Fruit fly (Drosophila melanogaster) whole organism, prepupa: ENCODE measurements around the gene CG13137.
A peak's percentile ranks its signal among the peaks of the same experiment; 100 is the strongest.

ENCODE experiments used
- Blimp-1 ChIP-seq: fragments of 200-800 bp; sonication (Bioruptor generic); optimal IDR thresholded peaks from 3 replicates; lab custom pipeline; 2017; ENCODE audit warnings: missing biosample characterization, missing genetic modification characterization, mild to moderate bottlenecking, moderate library complexity, missing genetic modification reagents
- CG10631 ChIP-seq: fragments of 200-800 bp; sonication (Bioruptor generic); optimal IDR thresholded peaks from 2 replicates; lab custom pipeline; 2016; ENCODE audit warnings: missing biosample characterization, missing genetic modification characterization
- CG11294 ChIP-seq: fragments of 200-800 bp; sonication (Bioruptor generic); IDR thresholded peaks from 2 replicates; pipeline ENCODE4 v1.3.6; 2022; ENCODE audit warnings: missing biosample characterization, missing genetic modification characterization
- CG11762 ChIP-seq: fragments of 200-800 bp; sonication (Bioruptor generic); optimal IDR thresholded peaks from 3 replicates; lab custom pipeline; 2016; ENCODE audit warnings: missing biosample characterization, missing genetic modification characterization; ENCODE audit not compliant: insufficient read depth
- CG11902 ChIP-seq: fragments of 200-800 bp; sonication (Bioruptor generic); optimal IDR thresholded peaks from 3 replicates; lab custom pipeline; 2016; ENCODE audit warnings: missing biosample characterization, missing genetic modification characterization
- CG15336 ChIP-seq: fragments of 200-800 bp; sonication (Bioruptor generic); IDR thresholded peaks from 2 replicates; pipeline ENCODE4 v1.3.6; 2022; ENCODE audit warnings: missing biosample characterization, missing genetic modification characterization
- CG32006 ChIP-seq: fragments of 200-800 bp; sonication (Bioruptor generic); optimal IDR thresholded peaks from 3 replicates; lab custom pipeline; 2017; ENCODE audit warnings: missing biosample characterization, mild to moderate bottlenecking, missing genetic modification characterization
- CG34406 ChIP-seq: fragments of 200-800 bp; sonication (Bioruptor generic); optimal IDR thresholded peaks from 3 replicates; lab custom pipeline; 2016; ENCODE audit warnings: missing biosample characterization, missing genetic modification characterization
- CG3919 ChIP-seq: fragments of 200-800 bp; sonication (Bioruptor generic); optimal IDR thresholded peaks from 3 replicates; lab custom pipeline; 2016; ENCODE audit warnings: missing biosample characterization, missing genetic modification characterization
- CG4318 ChIP-seq: fragments of 200-800 bp; sonication (Bioruptor generic); optimal IDR thresholded peaks from 3 replicates; lab custom pipeline; 2017; ENCODE audit warnings: missing biosample characterization, mild to moderate bottlenecking, missing genetic modification characterization
- CG6792 ChIP-seq: fragments of 200-800 bp; sonication (Bioruptor generic); optimal IDR thresholded peaks from 3 replicates; lab custom pipeline; 2016; ENCODE audit warnings: missing biosample characterization, missing genetic modification characterization
- CG6808 ChIP-seq: fragments of 200-800 bp; sonication (Bioruptor generic); optimal IDR thresholded peaks from 3 replicates; lab custom pipeline; 2017; ENCODE audit warnings: missing biosample characterization, missing genetic modification characterization, mild to moderate bottlenecking, moderate library complexity, missing genetic modification reagents
- CG6854 ChIP-seq: fragments of 200-800 bp; sonication (Bioruptor generic); optimal IDR thresholded peaks from 2 replicates; lab custom pipeline; 2017; ENCODE audit warnings: missing biosample characterization, mild to moderate bottlenecking, missing genetic modification characterization
- CG7368 ChIP-seq: fragments of 200-800 bp; sonication (Bioruptor generic); optimal IDR thresholded peaks from 3 replicates; lab custom pipeline; 2016; ENCODE audit warnings: missing biosample characterization, missing genetic modification characterization
- CG8119 ChIP-seq: fragments of 200-800 bp; sonication (Bioruptor generic); IDR thresholded peaks from 3 replicates; pipeline ENCODE4 v1.3.6; 2022; ENCODE audit warnings: missing biosample characterization, missing genetic modification characterization
- CG8319 ChIP-seq: fragments of 200-800 bp; sonication (Bioruptor generic); optimal IDR thresholded peaks from 3 replicates; lab custom pipeline; 2016; ENCODE audit warnings: missing biosample characterization, missing genetic modification characterization
- CG9139 ChIP-seq: fragments of 200-800 bp; sonication (Bioruptor generic); optimal IDR thresholded peaks from 3 replicates; lab custom pipeline; 2017; ENCODE audit warnings: missing biosample characterization, mild to moderate bottlenecking, missing genetic modification characterization
- Eip75B ChIP-seq: fragments of 200-800 bp; sonication (Bioruptor generic); optimal IDR thresholded peaks from 3 replicates; lab custom pipeline; 2016; ENCODE audit warnings: missing biosample characterization, missing genetic modification characterization
- Eip78C ChIP-seq: fragments of 200-800 bp; sonication (Bioruptor generic); peaks from one replicate; lab custom pipeline; 2016; ENCODE audit warnings: missing biosample characterization, missing genetic modification characterization
- Eip93F ChIP-seq: fragments of 200-800 bp; sonication (Bioruptor generic); optimal IDR thresholded peaks from 2 replicates; lab custom pipeline; 2016; ENCODE audit warnings: missing biosample characterization, mild to moderate bottlenecking, missing genetic modification characterization
- Ets21C ChIP-seq: fragments of 200-800 bp; sonication (Bioruptor generic); optimal IDR thresholded peaks from 3 replicates; lab custom pipeline; 2016; ENCODE audit warnings: missing biosample characterization, missing genetic modification characterization
- Hr39 ChIP-seq: fragments of 200-800 bp; sonication (Bioruptor generic); optimal IDR thresholded peaks from 2 replicates; lab custom pipeline; 2016; ENCODE audit warnings: missing biosample characterization, missing genetic modification characterization
- Hr4 ChIP-seq: fragments of 200-800 bp; sonication (Bioruptor generic); optimal IDR thresholded peaks from 3 replicates; lab custom pipeline; 2016; ENCODE audit warnings: missing biosample characterization, missing genetic modification characterization
- Lpt ChIP-seq: fragments of 200-800 bp; sonication (Bioruptor generic); optimal IDR thresholded peaks from 3 replicates; lab custom pipeline; 2016; ENCODE audit warnings: missing biosample characterization, missing genetic modification characterization
- Met ChIP-seq: fragments of 200-800 bp; sonication (Bioruptor generic); optimal IDR thresholded peaks from 3 replicates; lab custom pipeline; 2016; ENCODE audit warnings: missing biosample characterization, missing genetic modification characterization
- Sox14 ChIP-seq: fragments of 200-800 bp; sonication (Bioruptor generic); optimal IDR thresholded peaks from 3 replicates; lab custom pipeline; 2016; ENCODE audit warnings: missing biosample characterization, missing genetic modification characterization
- achi ChIP-seq: fragments of 200-800 bp; sonication (Bioruptor generic); optimal IDR thresholded peaks from 3 replicates; lab custom pipeline; 2016; ENCODE audit warnings: missing biosample characterization, missing genetic modification characterization
- acj6 ChIP-seq: fragments of 200-800 bp; sonication (Bioruptor generic); optimal IDR thresholded peaks from 3 replicates; lab custom pipeline; 2016; ENCODE audit warnings: missing biosample characterization, missing genetic modification characterization
- cyc ChIP-seq: fragments of 200-800 bp; sonication (Bioruptor generic); optimal IDR thresholded peaks from 3 replicates; lab custom pipeline; 2016; ENCODE audit warnings: missing biosample characterization, missing genetic modification characterization
- dac ChIP-seq: fragments of 200-800 bp; sonication (Bioruptor generic); optimal IDR thresholded peaks from 2 replicates; lab custom pipeline; 2017; ENCODE audit warnings: missing biosample characterization, mild to moderate bottlenecking, missing genetic modification characterization
- dsx ChIP-seq: fragments of 200-800 bp; optimal IDR thresholded peaks from 3 replicates; lab custom pipeline; 2019; ENCODE audit warnings: missing biosample characterization, mild to moderate bottlenecking, missing genetic modification characterization, moderate library complexity; ENCODE audit not compliant: poor library complexity, severe bottlenecking
- eg ChIP-seq: fragments of 200-800 bp; sonication (Bioruptor generic); IDR thresholded peaks from 3 replicates; pipeline ENCODE4 v1.3.6; 2022; ENCODE audit warnings: missing biosample characterization, missing genetic modification characterization
- esn ChIP-seq: fragments of 200-800 bp; sonication (Bioruptor generic); optimal IDR thresholded peaks from 2 replicates; lab custom pipeline; 2016; ENCODE audit warnings: missing biosample characterization, mild to moderate bottlenecking, missing genetic modification characterization, moderate library complexity
- fd59A ChIP-seq: fragments of 200-800 bp; sonication (Bioruptor generic); optimal IDR thresholded peaks from 2 replicates; lab custom pipeline; 2017; ENCODE audit warnings: missing biosample characterization, mild to moderate bottlenecking, missing genetic modification characterization, missing genetic modification reagents
- fkh ChIP-seq: fragments of 200-800 bp; sonication (Bioruptor generic); optimal IDR thresholded peaks from 3 replicates; lab custom pipeline; 2017; ENCODE audit warnings: missing biosample characterization, mild to moderate bottlenecking, missing genetic modification characterization, moderate library complexity
- lz ChIP-seq: fragments of 200-800 bp; sonication (Bioruptor generic); optimal IDR thresholded peaks from 3 replicates; lab custom pipeline; 2016; ENCODE audit warnings: missing biosample characterization, missing genetic modification characterization
- salr ChIP-seq, 2 experiments: fragments of 200-800 bp; sonication (Bioruptor generic); optimal IDR thresholded peaks; 3 replicates each; lab custom pipeline; 2016 to 2018; ENCODE audit warnings: missing biosample characterization in 2 of 2, missing genetic modification characterization in 2 of 2, mild to moderate bottlenecking in 1 of 2
- spab ChIP-seq: fragments of 200-800 bp; sonication (Bioruptor generic); optimal IDR thresholded peaks from 2 replicates; lab custom pipeline; 2017; ENCODE audit warnings: missing biosample characterization, mild to moderate bottlenecking, missing genetic modification characterization, missing genetic modification reagents
- ss ChIP-seq, 2 experiments: fragments of 200-800 bp; sonication (Bioruptor generic); optimal IDR thresholded peaks; 2 replicates in 1 of 2; 3 replicates in 1 of 2; lab custom pipeline; 2017 to 2018; ENCODE audit warnings: mild to moderate bottlenecking in 2 of 2, missing biosample characterization in 2 of 2, missing genetic modification characterization in 2 of 2, moderate library complexity in 1 of 2
- svp ChIP-seq: fragments of 200-800 bp; sonication (Bioruptor generic); peaks from one replicate; lab custom pipeline; 2016; ENCODE audit warnings: missing biosample characterization, missing genetic modification characterization
- topi ChIP-seq: fragments of 200-800 bp; sonication (Bioruptor generic); optimal IDR thresholded peaks from 3 replicates; lab custom pipeline; 2016; ENCODE audit warnings: missing biosample characterization, missing genetic modification characterization
- vri ChIP-seq: fragments of 200-800 bp; sonication (Bioruptor generic); optimal IDR thresholded peaks from 3 replicates; lab custom pipeline; 2016; ENCODE audit warnings: missing biosample characterization, mild to moderate bottlenecking, missing genetic modification characterization

Gene CG13137

DNA sequence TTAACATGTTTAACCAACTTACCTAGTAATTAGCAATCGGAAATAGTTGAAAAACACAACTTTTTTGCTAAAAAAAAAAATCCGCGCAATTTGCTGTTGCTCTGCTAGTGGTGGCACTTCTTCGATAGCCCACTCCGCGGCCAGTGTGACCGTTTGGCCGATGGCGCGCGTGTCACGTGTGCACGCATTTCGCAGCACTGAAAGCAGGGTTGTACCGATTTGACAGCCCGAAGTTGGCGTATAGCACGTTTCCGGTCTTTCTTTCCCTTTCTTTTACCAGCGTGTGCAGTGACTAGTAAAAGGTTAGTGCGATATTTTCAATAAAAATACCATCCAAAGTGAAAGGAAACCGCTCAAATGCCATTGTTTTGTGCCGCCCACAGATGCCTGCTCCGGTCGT, 28.3 kb downstream of the CG13137 start, which contains the start of the genes Ripalpha and RpL7 (continued):
- peak; percentile 93 for TF ChIP-seq Hr39 (GFP tag; lab: Kevin White, UChicago)
- TF ChIP-seq CG11902 (GFP tag; lab: Kevin White, UChicago): peak; percentile 76
- TF ChIP-seq achi (GFP tag; lab: Kevin White, UChicago): peak; percentile 100
- peak; percentile 96; the same call in 2 of the 3 replicates for TF ChIP-seq eg (GFP tag; lab: Robert Waterston, UW)
- TF ChIP-seq Hr4 (GFP tag; lab: Kevin White, UChicago): peak; percentile 76
- TF ChIP-seq CG6854: peak; percentile 93
- peak; percentile 86 for TF ChIP-seq CG11762 (GFP tag; lab: Kevin White, UChicago)
- TF ChIP-seq CG11294 (GFP tag; lab: Robert Waterston, UW): no peak; the same call in 1 of the 2 replicates
- TF ChIP-seq salr (GFP tag; optimal IDR thresholded peaks at IDR 0.05; lab: Kevin White, UChicago): peak; percentile 59 to 95
- TF ChIP-seq CG7368 (GFP tag; lab: Kevin White, UChicago): peak; percentile 93
- TF ChIP-seq Eip93F: no peak
- no peak for TF ChIP-seq CG32006 (GFP tag; lab: Kevin White, UChicago)
- no peak for TF ChIP-seq spab (GFP tag; lab: Kevin White, UChicago)
- TF ChIP-seq vri (GFP tag; lab: Kevin White, UChicago): peak; percentile 98
- peak; percentile 68; the same call in 1 of the 2 replicates for TF ChIP-seq CG15336 (GFP tag; lab: Robert Waterston, UW)
- peak; percentile 75 for TF ChIP-seq fd59A
- TF ChIP-seq dac (GFP tag; lab: Kevin White, UChicago): peak; percentile 92
- peak; percentile 78 for TF ChIP-seq Lpt
- TF ChIP-seq esn: peak; percentile 97
- TF ChIP-seq lz (GFP tag; lab: Kevin White, UChicago): peak; percentile 97
- peak; percentile 86 for TF ChIP-seq CG10631 (GFP tag; lab: Kevin White, UChicago)
- TF ChIP-seq Eip75B: peak; percentile 86

DNA sequence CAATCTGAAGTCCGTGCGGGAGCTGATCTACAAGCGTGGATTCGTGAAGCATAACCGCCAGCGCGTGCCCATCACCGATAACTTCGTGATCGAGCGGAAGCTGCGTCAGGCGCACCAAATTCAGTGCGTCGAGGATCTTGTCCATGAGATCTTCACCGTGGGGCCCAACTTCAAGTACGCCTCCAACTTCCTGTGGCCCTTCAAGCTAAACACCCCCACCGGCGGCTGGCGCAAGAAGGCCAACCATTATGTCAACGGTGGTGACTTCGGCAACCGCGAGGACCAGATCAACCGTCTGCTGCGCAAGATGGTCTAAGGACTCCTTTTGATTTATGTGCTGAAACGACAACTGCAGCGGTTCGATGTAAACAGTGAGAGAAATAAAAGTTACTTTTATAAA, 29.2 kb downstream of the CG13137 start:
- no peak for TF ChIP-seq Ets21C (GFP tag; lab: Kevin White, UChicago)
- no peak for TF ChIP-seq CG3919 (GFP tag; lab: Kevin White, UChicago)
- TF ChIP-seq salr (GFP tag; optimal IDR thresholded peaks at IDR 0.05; lab: Kevin White, UChicago): no peak
- TF ChIP-seq, all 60 proteins: peak for 0

DNA sequence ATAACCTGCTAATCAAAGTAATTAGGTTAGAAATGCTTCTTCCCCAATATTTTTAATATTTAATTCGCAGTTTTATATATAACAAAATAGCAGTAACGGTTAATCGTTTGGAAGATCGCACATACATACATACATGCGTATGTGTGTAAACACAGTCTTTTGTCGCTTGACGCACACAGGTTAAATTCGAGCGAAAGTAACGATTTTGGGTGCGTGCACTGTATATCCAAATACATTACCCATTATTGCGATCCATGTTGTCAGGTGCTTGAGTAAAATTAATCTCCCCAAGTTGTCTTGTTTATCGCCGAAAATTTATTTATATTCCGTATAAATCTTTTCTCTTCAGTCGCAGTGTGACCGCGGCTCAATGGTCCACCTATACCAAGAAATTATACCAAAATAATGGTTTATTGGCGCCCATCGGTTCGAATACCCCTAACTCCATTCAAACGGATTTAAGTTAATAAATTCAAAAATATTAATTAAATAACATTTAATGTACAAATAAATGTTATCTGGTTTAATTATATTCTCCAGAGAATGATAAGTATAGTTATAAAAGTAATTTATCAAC, 31.5 kb downstream of the CG13137 start, which contains the start of gene CG34159:
Gene CG34159 (minus strand): TSS at position 385 of the 577 bp plus-strand sequence.
- TF ChIP-seq acj6 (GFP tag; lab: Kevin White, UChicago): no peak
- no peak for TF ChIP-seq CG7368 (GFP tag; lab: Kevin White, UChicago)
- TF ChIP-seq Blimp-1: no peak
- peak; percentile 17 for TF ChIP-seq CG6854
- no peak for TF ChIP-seq svp (GFP tag; lab: Kevin White, UChicago)
- TF ChIP-seq Eip75B: no peak
- no peak for TF ChIP-seq Lpt
- no peak for TF ChIP-seq cyc (GFP tag; lab: Kevin White, UChicago)
- TF ChIP-seq dsx (GFP tag; lab: Kevin White, UChicago): no peak
- no peak for TF ChIP-seq CG9139
- TF ChIP-seq Ets21C (GFP tag; lab: Kevin White, UChicago): no peak
- no peak for TF ChIP-seq CG6808 (GFP tag; lab: Kevin White, UChicago)
- TF ChIP-seq lz (GFP tag; lab: Kevin White, UChicago): no peak
- TF ChIP-seq achi (GFP tag; lab: Kevin White, UChicago): no peak
- no peak for TF ChIP-seq eg (GFP tag; lab: Robert Waterston, UW)
- TF ChIP-seq CG34406 (GFP tag; lab: Kevin White, UChicago): no peak
- TF ChIP-seq CG8119: no peak
- peak; percentile 27 for TF ChIP-seq Eip78C
- no peak for TF ChIP-seq CG3919 (GFP tag; lab: Kevin White, UChicago)
- TF ChIP-seq Sox14: peak; percentile 31
- TF ChIP-seq CG32006 (GFP tag; lab: Kevin White, UChicago): no peak
- TF ChIP-seq CG6792: no peak
- no peak for TF ChIP-seq CG15336 (GFP tag; lab: Robert Waterston, UW)
- TF ChIP-seq CG8319 (GFP tag; lab: Kevin White, UChicago): no peak
- TF ChIP-seq CG11902 (GFP tag; lab: Kevin White, UChicago): no peak
- no peak for TF ChIP-seq CG11762 (GFP tag; lab: Kevin White, UChicago)
- no peak for TF ChIP-seq Met (GFP tag; lab: Kevin White, UChicago)
- no peak for TF ChIP-seq vri (GFP tag; lab: Kevin White, UChicago)
- no peak for TF ChIP-seq CG10631 (GFP tag; lab: Kevin White, UChicago)
- TF ChIP-seq dac (GFP tag; lab: Kevin White, UChicago): no peak
- no peak for TF ChIP-seq ss (GFP tag; optimal IDR thresholded peaks at IDR 0.05; lab: Kevin White, UChicago)
- no peak for TF ChIP-seq topi (GFP tag; lab: Kevin White, UChicago)
- TF ChIP-seq fkh: peak; percentile 76
- TF ChIP-seq CG11294 (GFP tag; lab: Robert Waterston, UW): no peak
- TF ChIP-seq CG4318 (GFP tag; lab: Kevin White, UChicago): no peak
